Worm (Caenorhabditis elegans): Measurements from ENCODE around the gene F55F1.2.

The F55F1.2 gene

DNA sequence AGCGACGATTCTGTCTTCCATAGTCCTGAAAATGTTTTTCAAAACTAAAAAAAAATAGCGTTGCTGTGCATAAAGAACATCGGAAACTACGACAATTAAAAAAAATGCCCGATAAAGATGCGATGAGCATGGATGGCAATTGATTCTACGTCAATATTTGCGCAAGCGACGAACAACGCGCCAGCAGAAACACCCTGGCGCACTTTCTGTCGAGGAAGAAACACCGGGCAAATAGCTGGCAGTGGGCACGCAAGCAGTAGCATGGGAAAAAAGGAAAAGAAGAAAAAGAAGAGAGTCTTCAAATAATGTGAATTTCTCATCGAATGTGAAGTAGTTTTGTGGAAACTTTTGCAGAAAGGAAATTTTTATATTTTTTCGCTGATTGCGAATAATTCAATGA is 39.8 kb upstream of the F55F1.2 start, which contains the start of gene C14A11.9:
TSS of gene C14A11.9 (minus strand) at position 27 of the 400 bp plus-strand sequence.
- TF ChIP-seq lin-39 (tag; optimal IDR thresholded peaks at IDR 0.05) = no peak
- TF ChIP-seq lin-29 (GFP tag; IDR thresholded peaks at IDR 0.05) = peak; percentile 77; the same call in 1 of the 2 replicates
- peak; percentile 49 for TF ChIP-seq T20F7.1 (GFP tag; optimal IDR thresholded peaks at IDR 0.05)
- peak in 1 of 2 experiments; percentile 58 for TF ChIP-seq mdl-1 (tag; optimal IDR thresholded peaks at IDR 0.05)
- no peak for TF ChIP-seq Y75B8A.6 (GFP tag; IDR thresholded peaks at IDR 0.05)
- 0 out of 2 replicates have a peak, but pooled peaks have one; percentile 22 for TF ChIP-seq ceh-44 (GFP tag; IDR thresholded peaks at IDR 0.05)
- peak; percentile 88 for TF ChIP-seq hlh-11 (tag; optimal IDR thresholded peaks at IDR 0.05)
- TF ChIP-seq aly-2 (tag; optimal IDR thresholded peaks at IDR 0.05) = no peak
- TF ChIP-seq dmd-6 (GFP tag; IDR thresholded peaks at IDR 0.05) = peak; percentile 88
- TF ChIP-seq nhr-77 (tag; optimal IDR thresholded peaks at IDR 0.05) = peak; percentile 86
- TF ChIP-seq ces-1 (GFP tag; optimal IDR thresholded peaks at IDR 0.05) = no peak
- peak; percentile 94 for TF ChIP-seq dve-1 (tag; optimal IDR thresholded peaks at IDR 0.05; ENCODE audit: insufficient read depth)
- no peak for TF ChIP-seq nhr-10 (tag; optimal IDR thresholded peaks at IDR 0.05)
- TF ChIP-seq lin-1 (GFP tag; IDR thresholded peaks at IDR 0.05) = no peak
- no peak for TF ChIP-seq attf-4 (tag; optimal IDR thresholded peaks at IDR 0.05)
- no peak for TF ChIP-seq fos-1 (tag; optimal IDR thresholded peaks at IDR 0.05)
- TF ChIP-seq nhr-48 (tag; optimal IDR thresholded peaks at IDR 0.05) = peak; percentile 77
- TF ChIP-seq mep-1 (tag; optimal IDR thresholded peaks at IDR 0.05) = peak; percentile 96
- no peak for TF ChIP-seq lir-3 (tag; optimal IDR thresholded peaks at IDR 0.05)
- no peak for TF ChIP-seq ztf-11 (tag; optimal IDR thresholded peaks at IDR 0.05)
- TF ChIP-seq nhr-102 (tag; optimal IDR thresholded peaks at IDR 0.05) = peak; percentile 92
- TF ChIP-seq pqm-1 (tag; optimal IDR thresholded peaks at IDR 0.05) = peak; percentile 10
- peak; percentile 90 for TF ChIP-seq nhr-42 (GFP tag; IDR thresholded peaks at IDR 0.05)
- TF ChIP-seq ceh-28 (tag; optimal IDR thresholded peaks at IDR 0.05) = no peak
- TF ChIP-seq mxl-2 (GFP tag; conservative IDR thresholded peaks at IDR 0.05) = no peak
- no peak for TF ChIP-seq F44E2.7 (GFP tag; IDR thresholded peaks at IDR 0.05)
- TF ChIP-seq ZK337.2 (GFP tag; IDR thresholded peaks at IDR 0.05) = 0 out of 2 replicates have a peak, but pooled peaks have one; percentile 57
- TF ChIP-seq vab-7 (GFP tag; IDR thresholded peaks at IDR 0.05) = no peak; the same call in 1 of the 2 replicates
- no peak for TF ChIP-seq ama-1 (optimal IDR thresholded peaks at IDR 0.05)
- no peak for TF ChIP-seq sdz-12 (GFP tag; optimal IDR thresholded peaks at IDR 0.05)
- no peak for TF ChIP-seq ZK546.5 (tag; optimal IDR thresholded peaks at IDR 0.05)
- peak; percentile 81 for TF ChIP-seq dpl-1 (GFP tag; optimal IDR thresholded peaks at IDR 0.05)
- TF ChIP-seq pha-4 (GFP tag; IDR thresholded peaks at IDR 0.05) = peak; percentile 85
- no peak for TF ChIP-seq pha-4 (tag; optimal IDR thresholded peaks at IDR 0.05)
- TF ChIP-seq ceh-62 (tag; optimal IDR thresholded peaks at IDR 0.05) = no peak
- no peak for TF ChIP-seq tag-97 (GFP tag; IDR thresholded peaks at IDR 0.05)
- TF ChIP-seq F26F4.8 (GFP tag; conservative IDR thresholded peaks at IDR 0.05) = no peak
- TF ChIP-seq unc-39 (tag; optimal IDR thresholded peaks at IDR 0.05) = no peak
- TF ChIP-seq aha-1 (tag) = peak; percentile 99
- TF ChIP-seq spr-3 (GFP tag; optimal IDR thresholded peaks at IDR 0.05) = peak; percentile 87
- TF ChIP-seq hif-1 (tag; optimal IDR thresholded peaks at IDR 0.05) = peak; percentile 32 to 82
- TF ChIP-seq unc-130 (GFP tag; optimal IDR thresholded peaks at IDR 0.05) = no peak
- TF ChIP-seq skn-1 (tag; optimal IDR thresholded peaks at IDR 0.05) = no peak
- TF ChIP-seq daf-12 (tag; optimal IDR thresholded peaks at IDR 0.05) = no peak
- peak; percentile 79 for TF ChIP-seq jun-1 (tag; optimal IDR thresholded peaks at IDR 0.05)
- TF ChIP-seq lim-7 (GFP tag; IDR thresholded peaks at IDR 0.05) = no peak
- peak; percentile 77 for TF ChIP-seq F10B5.3 (tag; optimal IDR thresholded peaks at IDR 0.05)
- no peak for TF ChIP-seq Y105C5A.15 (GFP tag; IDR thresholded peaks at IDR 0.05)
- TF ChIP-seq lin-13 (GFP tag; optimal IDR thresholded peaks at IDR 0.05) = peak; percentile 88
- no peak; the same call in 1 of the 2 replicates for TF ChIP-seq tra-1 (GFP tag; IDR thresholded peaks at IDR 0.05)
- TF ChIP-seq nhr-41 (GFP tag; IDR thresholded peaks at IDR 0.05) = peak; percentile 67; the same call in 1 of the 2 replicates
- peak; percentile 88 for TF ChIP-seq ceh-20 (GFP tag; IDR thresholded peaks at IDR 0.05)
- TF ChIP-seq duxl-1 (tag; optimal IDR thresholded peaks at IDR 0.05; ENCODE audit: poor library complexity) = peak; percentile 84

All from whole organism, L4 larva.